Worm (Caenorhabditis elegans): ENCODE results near the gene C04G6.6.

The C04G6.6 gene

DNA sequence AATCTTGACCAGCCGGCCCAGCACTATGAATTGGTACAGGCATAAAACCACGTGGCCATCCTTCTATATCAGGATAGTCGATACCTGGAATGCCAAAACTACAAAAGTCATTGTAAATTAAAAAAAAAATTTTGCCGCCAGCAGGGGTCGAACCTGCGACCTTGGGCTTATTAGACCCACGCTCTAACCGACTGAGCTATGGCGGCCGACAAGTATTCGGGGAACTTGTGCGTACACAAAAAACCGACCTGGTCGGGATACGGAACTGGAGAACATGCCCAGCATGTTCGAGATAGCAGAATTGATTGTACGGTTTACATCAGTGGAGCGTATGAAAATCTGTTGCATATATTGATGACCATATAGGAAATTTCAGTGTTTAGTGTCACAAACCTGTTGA, 42.2 kb downstream of the C04G6.6 start (continued):
- TF ChIP-seq attf-3 (GFP tag; conservative IDR thresholded peaks at IDR 0.05) (0 out of 2 replicates have a peak, but pooled peaks have one; percentile 48), bed-2 (GFP tag; IDR thresholded peaks at IDR 0.05) (no peak), cebp-2 (GFP tag; IDR thresholded peaks at IDR 0.05) (no peak), ets-4 (GFP tag; optimal IDR thresholded peaks at IDR 0.05) (no peak), F49E8.2 (tag; optimal IDR thresholded peaks at IDR 0.05; ENCODE audit: insufficient read depth) (peak; percentile 75), cebp-1 (GFP tag; IDR thresholded peaks at IDR 0.05) (no peak), cebp-1 (tag; optimal IDR thresholded peaks at IDR 0.05) (peak; percentile 53), hlh-26 (GFP tag; conservative IDR thresholded peaks at IDR 0.05) (no peak), mel-28 (tag; optimal IDR thresholded peaks at IDR 0.05; ENCODE audit: borderline replicate concordance) (no peak), B0261.1 (tag; optimal IDR thresholded peaks at IDR 0.05) (peak; percentile 92), rpc-1 (optimal IDR thresholded peaks at IDR 0.05) (peak; percentile 58), rpc-1 (tag; optimal IDR thresholded peaks at IDR 0.05) (peak; percentile 66), ama-1 (optimal IDR thresholded peaks at IDR 0.05) (no peak), ama-1 (GFP tag; optimal IDR thresholded peaks at IDR 0.05) (peak in 1 of 2 experiments; percentile 68), F52B5.7 (tag; optimal IDR thresholded peaks at IDR 0.05) (no peak), attf-5 (GFP tag; optimal IDR thresholded peaks at IDR 0.05) (no peak), ceh-27 (GFP tag; optimal IDR thresholded peaks at IDR 0.05) (peak; percentile 30), hlh-12 (tag; optimal IDR thresholded peaks at IDR 0.05) (no peak), ztf-3 (GFP tag; optimal IDR thresholded peaks at IDR 0.05) (no peak), xnd-1 (tag; optimal IDR thresholded peaks at IDR 0.05) (peak; percentile 2), ceh-91 (GFP tag; IDR thresholded peaks at IDR 0.05) (peak; percentile 55; the same call in 1 of the 2 replicates), akir-1 (GFP tag; optimal IDR thresholded peaks at IDR 0.05) (no peak), mes-4 (tag; optimal IDR thresholded peaks at IDR 0.05) (peak; percentile 15), him-1 (tag; optimal IDR thresholded peaks at IDR 0.05) (peak; percentile 91), repo-1 (tag; optimal IDR thresholded peaks at IDR 0.05) (peak; percentile 88), F37B4.10 (GFP tag; IDR thresholded peaks at IDR 0.05) (0 out of 2 replicates have a peak, but pooled peaks have one; percentile 72), K11D2.4 (GFP tag; IDR thresholded peaks at IDR 0.05) (peak; percentile 67), C06A6.2 (GFP tag; conservative IDR thresholded peaks at IDR 0.05) (peak; percentile 63), aptf-3 (GFP tag; IDR thresholded peaks at IDR 0.05) (peak; percentile 86; the same call in 1 of the 2 replicates), lin-26 (GFP tag; IDR thresholded peaks at IDR 0.05) (peak; percentile 61; the same call in 1 of the 2 replicates), T07F8.4 (tag; optimal IDR thresholded peaks at IDR 0.05) (peak; percentile 17), unc-62 (GFP tag; optimal IDR thresholded peaks at IDR 0.05) (no peak), athp-1 (tag; optimal IDR thresholded peaks at IDR 0.05) (no peak), Y53G8AR.9 (GFP tag; conservative IDR thresholded peaks at IDR 0.05) (peak; percentile 88), ZK185.1 (tag; optimal IDR thresholded peaks at IDR 0.05; ENCODE audit: poor library complexity, severe bottlenecking) (peak; percentile 26), dox-1 (GFP tag; IDR thresholded peaks at IDR 0.05) (peak; percentile 89), chd-7 (tag; optimal IDR thresholded peaks at IDR 0.05) (peak; percentile 31), hsf-1 (GFP tag; IDR thresholded peaks at IDR 0.05) (peak; percentile 72), snpc-4 (GFP tag; optimal IDR thresholded peaks at IDR 0.05) (peak; percentile 98), snpc-4 (tag; optimal IDR thresholded peaks at IDR 0.05) (peak; percentile 99), mxl-1 (tag; optimal IDR thresholded peaks at IDR 0.05) (peak; percentile 7), nhr-80 (tag; optimal IDR thresholded peaks at IDR 0.05) (peak; percentile 1), B0019.2 (GFP tag; conservative IDR thresholded peaks at IDR 0.05) (0 out of 2 replicates have a peak, but pooled peaks have one; percentile 43), B0336.3 (GFP tag; IDR thresholded peaks at IDR 0.05) (peak; percentile 67), madf-8 (GFP tag; conservative IDR thresholded peaks at IDR 0.05) (peak; percentile 41), madf-3 (GFP tag; IDR thresholded peaks at IDR 0.05) (peak; percentile 73), sptf-2 (GFP tag; optimal IDR thresholded peaks at IDR 0.05) (no peak), rcor-1 (GFP tag; IDR thresholded peaks at IDR 0.05) (peak; percentile 83), efl-1 (GFP tag; optimal IDR thresholded peaks at IDR 0.05) (no peak), ztf-6 (GFP tag; IDR thresholded peaks at IDR 0.05) (no peak)

All from whole organism, young adult.